Fruit fly (Drosophila melanogaster) whole organism, prepupa: ENCODE measurements around the gene CG6066.

Source experiments
- CG16779 ChIP-seq: fragments of 200-800 bp; sonication (Bioruptor generic); optimal IDR thresholded peaks from 3 replicates; lab custom pipeline; 2017; ENCODE audit warnings: missing biosample characterization, mild to moderate bottlenecking, missing genetic modification characterization
- CG3032 ChIP-seq: fragments of 200-800 bp; optimal IDR thresholded peaks from 2 replicates; lab custom pipeline; 2019; ENCODE audit warnings: missing biosample characterization, mild to moderate bottlenecking, missing genetic modification characterization, moderate library complexity
- CG34406 ChIP-seq: fragments of 200-800 bp; sonication (Bioruptor generic); optimal IDR thresholded peaks from 3 replicates; lab custom pipeline; 2016; ENCODE audit warnings: missing biosample characterization, missing genetic modification characterization
- CG6163 ChIP-seq: fragments of 200-800 bp; sonication (Bioruptor generic); IDR thresholded peaks from 3 replicates; pipeline ENCODE4 v1.3.6; 2022; ENCODE audit warnings: missing biosample characterization, missing genetic modification characterization
- CG7368 ChIP-seq: fragments of 200-800 bp; sonication (Bioruptor generic); optimal IDR thresholded peaks from 3 replicates; lab custom pipeline; 2016; ENCODE audit warnings: missing biosample characterization, missing genetic modification characterization
- CG8119 ChIP-seq: fragments of 200-800 bp; sonication (Bioruptor generic); IDR thresholded peaks from 3 replicates; pipeline ENCODE4 v1.3.6; 2022; ENCODE audit warnings: missing biosample characterization, missing genetic modification characterization
- CG9139 ChIP-seq: fragments of 200-800 bp; sonication (Bioruptor generic); optimal IDR thresholded peaks from 3 replicates; lab custom pipeline; 2017; ENCODE audit warnings: missing biosample characterization, mild to moderate bottlenecking, missing genetic modification characterization
- Gug ChIP-seq: fragments of 200-800 bp; sonication (Bioruptor generic); IDR thresholded peaks from 2 replicates; pipeline ENCODE4 v1.3.6; 2022; ENCODE audit warnings: missing biosample characterization, missing genetic modification characterization
- Hr4 ChIP-seq: fragments of 200-800 bp; sonication (Bioruptor generic); optimal IDR thresholded peaks from 3 replicates; lab custom pipeline; 2016; ENCODE audit warnings: missing biosample characterization, missing genetic modification characterization
- OdsH ChIP-seq: fragments of 200-800 bp; sonication (Bioruptor generic); optimal IDR thresholded peaks from 3 replicates; lab custom pipeline; 2016; ENCODE audit warnings: missing biosample characterization, missing genetic modification characterization
- Sox15 ChIP-seq: fragments of 200-800 bp; sonication (Bioruptor generic); optimal IDR thresholded peaks from 3 replicates; lab custom pipeline; 2016; ENCODE audit warnings: missing biosample characterization, missing genetic modification characterization
- salr ChIP-seq, 2 experiments: fragments of 200-800 bp; sonication (Bioruptor generic); optimal IDR thresholded peaks; 3 replicates each; lab custom pipeline; 2016 to 2018; ENCODE audit warnings: missing biosample characterization in 2 of 2, missing genetic modification characterization in 2 of 2, mild to moderate bottlenecking in 1 of 2
- spab ChIP-seq: fragments of 200-800 bp; sonication (Bioruptor generic); optimal IDR thresholded peaks from 2 replicates; lab custom pipeline; 2017; ENCODE audit warnings: missing biosample characterization, mild to moderate bottlenecking, missing genetic modification characterization, missing genetic modification reagents
- vri ChIP-seq: fragments of 200-800 bp; sonication (Bioruptor generic); optimal IDR thresholded peaks from 3 replicates; lab custom pipeline; 2016; ENCODE audit warnings: missing biosample characterization, mild to moderate bottlenecking, missing genetic modification characterization

DNA sequence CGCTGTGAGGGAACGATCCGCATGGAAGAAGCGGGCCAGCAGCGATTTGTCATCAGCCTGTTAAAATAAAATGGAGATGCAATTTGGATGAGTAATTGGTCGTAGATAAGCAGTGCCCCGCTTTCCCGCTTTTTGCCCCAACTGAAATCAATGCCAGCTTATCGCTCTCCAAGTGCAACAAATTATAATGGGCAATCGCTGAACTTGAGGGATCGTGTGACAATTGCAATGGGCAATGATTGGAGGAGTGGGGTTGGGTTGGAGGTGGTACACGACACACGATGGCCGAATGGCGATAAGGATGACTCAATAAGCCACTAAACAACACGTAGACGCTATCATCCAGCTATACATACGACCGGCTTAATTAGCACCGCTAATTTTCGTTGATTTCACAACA, 12.2 kb upstream of the CG6066 start:
- no peak for TF ChIP-seq CG3032 (tag; lab: Kevin White, UChicago)
- no peak for TF ChIP-seq spab (GFP tag; lab: Kevin White, UChicago)
- no peak for TF ChIP-seq CG9139 (GFP tag; lab: Kevin White, UChicago)
- no peak for TF ChIP-seq CG16779
- TF ChIP-seq CG34406 (GFP tag; lab: Kevin White, UChicago): no peak
- TF ChIP-seq Hr4 (GFP tag; lab: Kevin White, UChicago): no peak
- no peak for TF ChIP-seq CG7368 (GFP tag; lab: Kevin White, UChicago)
- TF ChIP-seq CG6163: 0 out of 3 replicates have a peak, but pooled peaks have one; percentile 12
- no peak for TF ChIP-seq CG8119 (GFP tag; lab: Robert Waterston, UW)
- no peak for TF ChIP-seq Gug (GFP tag; lab: Robert Waterston, UW)
- TF ChIP-seq salr (GFP tag; optimal IDR thresholded peaks at IDR 0.05; lab: Kevin White, UChicago): no peak
- TF ChIP-seq OdsH: no peak
- TF ChIP-seq Sox15 (GFP tag; lab: Kevin White, UChicago): no peak
- peak; percentile 61 for TF ChIP-seq vri
